Worm (Caenorhabditis elegans): ENCODE data around the gene hyls-1.

ce11 chrV:7225894-7226293, 11.3 kb upstream of the hyls-1 start:
- TF ChIP-seq zfp-2 (tag; optimal IDR thresholded peaks at IDR 0.05) (no peak), nhr-76 (tag; optimal IDR thresholded peaks at IDR 0.05) (no peak), lin-15B (tag; optimal IDR thresholded peaks at IDR 0.05) (no peak), egl-43 (GFP tag; IDR thresholded peaks at IDR 0.05) (no peak), zag-1 (tag; optimal IDR thresholded peaks at IDR 0.05) (no peak), sdz-12 (GFP tag; optimal IDR thresholded peaks at IDR 0.05) (no peak), lin-39 (tag; optimal IDR thresholded peaks at IDR 0.05) (no peak), nhr-11 (tag; optimal IDR thresholded peaks at IDR 0.05) (no peak), ztf-7 (tag; optimal IDR thresholded peaks at IDR 0.05) (no peak), jun-1 (tag; optimal IDR thresholded peaks at IDR 0.05) (no peak), lsy-2 (tag; optimal IDR thresholded peaks at IDR 0.05) (no peak), nhr-25 (tag; optimal IDR thresholded peaks at IDR 0.05; ENCODE audit: borderline replicate concordance, insufficient read depth) (no peak)
